Worm (Caenorhabditis elegans) whole organism, early embryonic: ENCODE data around the gene gadr-3.

ENCODE experiments used
- B0310.2 ChIP-seq: sonication (generic microtip); optimal IDR thresholded peaks from 2 replicates; lab custom pipeline; 2016; ENCODE audit warnings: mild to moderate bottlenecking, missing genetic modification characterization, missing compliant biosample characterization
- F13C5.2 ChIP-seq: sonication (generic microtip); optimal IDR thresholded peaks from 2 replicates; lab custom pipeline; 2017; ENCODE audit warnings: mild to moderate bottlenecking, missing genetic modification characterization, inconsistent platforms, missing compliant biosample characterization
- aly-1 ChIP-seq: sonication (generic microtip); optimal IDR thresholded peaks from 2 replicates; lab custom pipeline; 2016; ENCODE audit warnings: missing genetic modification characterization, missing compliant biosample characterization
- ama-1 ChIP-seq: fragments of 150-350 bp; optimal IDR thresholded peaks from 2 replicates; lab custom pipeline; 2014
- ceh-13 ChIP-seq: fragments of 200-800 bp; sonication (Bioruptor generic); optimal IDR thresholded peaks from 2 replicates; lab custom pipeline; 2018; ENCODE audit warnings: mild to moderate bottlenecking, missing genetic modification characterization, missing compliant biosample characterization
- ceh-36 ChIP-seq: sonication (generic microtip); optimal IDR thresholded peaks from 2 replicates; lab custom pipeline; 2016; ENCODE audit warnings: missing genetic modification characterization, inconsistent platforms, missing compliant biosample characterization
- ets-7 ChIP-seq: sonication (generic microtip); optimal IDR thresholded peaks from 2 replicates; lab custom pipeline; 2016; ENCODE audit warnings: missing genotype, missing genetic modification characterization, missing compliant biosample characterization
- flt-1 ChIP-seq: fragments of 200-800 bp; sonication (Bioruptor generic); IDR thresholded peaks from 2 replicates; pipeline ENCODE4 v1.3.6; 2022; ENCODE audit warnings: missing genetic modification characterization, missing compliant biosample characterization
- hmbx-1 ChIP-seq: sonication (generic microtip); optimal IDR thresholded peaks from 2 replicates; lab custom pipeline; 2016; ENCODE audit warnings: mild to moderate bottlenecking, missing genetic modification characterization, missing compliant biosample characterization
- hmg-4 ChIP-seq: fragments of 200-800 bp; sonication (Bioruptor generic); optimal IDR thresholded peaks from 2 replicates; lab custom pipeline; 2018; ENCODE audit warnings: mild to moderate bottlenecking, missing genetic modification characterization, missing compliant biosample characterization
- hnd-1 ChIP-seq: sonication (generic microtip); optimal IDR thresholded peaks from 2 replicates; lab custom pipeline; 2016; ENCODE audit warnings: missing genetic modification characterization, missing compliant biosample characterization
- pes-1 ChIP-seq: fragments of 200-800 bp; sonication (Bioruptor generic); IDR thresholded peaks from 2 replicates; pipeline ENCODE4 v1.3.6; 2022; ENCODE audit warnings: missing genetic modification reagents, missing genetic modification characterization, missing compliant biosample characterization
- scrt-1 ChIP-seq: fragments of 200-800 bp; sonication (Bioruptor generic); IDR thresholded peaks from 2 replicates; pipeline ENCODE4 v1.3.6; 2022; ENCODE audit warnings: missing genetic modification characterization, missing compliant biosample characterization
- sea-1 ChIP-seq: fragments of 200-800 bp; sonication (Bioruptor generic); conservative IDR thresholded peaks from 2 replicates; pipeline ENCODE4 v1.3.6; 2022; ENCODE audit warnings: missing genetic modification characterization, missing compliant biosample characterization
- tbx-11 ChIP-seq: fragments of 200-800 bp; sonication (Bioruptor generic); IDR thresholded peaks from 2 replicates; pipeline ENCODE4 v1.3.6; 2022; ENCODE audit warnings: missing genetic modification characterization, missing compliant biosample characterization
- tbx-37 ChIP-seq: fragments of 200-800 bp; sonication (Bioruptor generic); conservative IDR thresholded peaks from 2 replicates; pipeline ENCODE4 v1.3.6; 2022; ENCODE audit warnings: missing genetic modification reagents, missing genetic modification characterization, missing compliant biosample characterization
- tra-4 ChIP-seq: sonication (generic microtip); optimal IDR thresholded peaks from 2 replicates; lab custom pipeline; 2017; ENCODE audit warnings: missing genetic modification characterization, missing compliant biosample characterization

Gene gadr-3

ce11 chrIII:6245728-6246127 lies 40.1 kb downstream of the gadr-3 start, which contains the start of gene bcas-2:
TSS of gene bcas-2 (minus strand) at chrIII:6245828.
- TF ChIP-seq hmbx-1 (tag; lab: Kevin White, UChicago): no peak
- TF ChIP-seq hmg-4 (GFP tag; lab: Kevin White, UChicago): no peak
- no peak for TF ChIP-seq B0310.2 (tag; lab: Kevin White, UChicago)
- no peak for TF ChIP-seq tra-4 (tag; lab: Kevin White, UChicago)
- TF ChIP-seq sea-1 (GFP tag; lab: Robert Waterston, UW): no peak
- no peak for TF ChIP-seq ceh-36 (tag; lab: Kevin White, UChicago)
- TF ChIP-seq F13C5.2 (tag; lab: Kevin White, UChicago): no peak
- TF ChIP-seq hnd-1: no peak
- no peak for TF ChIP-seq ets-7
- TF ChIP-seq pes-1 (GFP tag; lab: Robert Waterston, UW): no peak
- TF ChIP-seq tbx-11 (GFP tag; lab: Robert Waterston, UW): no peak

ce11 chrIII:6240528-6240927 lies 45.3 kb downstream of the gadr-3 start, which contains the start of gene T12A2.3:
TSS of gene T12A2.3 (plus strand) at chrIII:6240828.
- TF ChIP-seq tbx-11 (GFP tag; lab: Robert Waterston, UW): no peak
- TF ChIP-seq F13C5.2 (tag; lab: Kevin White, UChicago): no peak
- no peak for TF ChIP-seq hnd-1
- TF ChIP-seq ama-1 (lab: Kevin White, UChicago): no peak
- TF ChIP-seq B0310.2 (tag; lab: Kevin White, UChicago): no peak
- TF ChIP-seq ceh-36 (tag; lab: Kevin White, UChicago): no peak
- TF ChIP-seq scrt-1 (GFP tag; lab: Robert Waterston, UW): no peak
- TF ChIP-seq tbx-37 (GFP tag; lab: Robert Waterston, UW): no peak
- TF ChIP-seq pes-1 (GFP tag; lab: Robert Waterston, UW): no peak
- no peak for TF ChIP-seq aly-1 (tag; lab: Kevin White, UChicago)
- no peak for TF ChIP-seq tra-4 (tag; lab: Kevin White, UChicago)
- no peak for TF ChIP-seq hmbx-1 (tag; lab: Kevin White, UChicago)
- TF ChIP-seq ets-7: no peak
- TF ChIP-seq flt-1 (GFP tag; lab: Robert Waterston, UW): no peak
- TF ChIP-seq hmg-4 (GFP tag; lab: Kevin White, UChicago): no peak
- no peak for TF ChIP-seq ceh-13 (GFP tag; lab: Kevin White, UChicago)

ce11 chrIII:6236649-6237048 lies 49.1 kb downstream of the gadr-3 start, which contains the start of gene T12A2.21:
TSS of gene T12A2.21 (minus strand) at chrIII:6236749.
- TF ChIP-seq pes-1 (GFP tag; lab: Robert Waterston, UW) (no peak), aly-1 (tag; lab: Kevin White, UChicago) (no peak), ama-1 (lab: Kevin White, UChicago) (no peak), flt-1 (GFP tag; lab: Robert Waterston, UW) (no peak), ceh-36 (tag; lab: Kevin White, UChicago) (no peak), scrt-1 (GFP tag; lab: Robert Waterston, UW) (no peak), tbx-37 (GFP tag; lab: Robert Waterston, UW) (no peak), hnd-1 (no peak), ceh-13 (GFP tag; lab: Kevin White, UChicago) (no peak), tra-4 (tag; lab: Kevin White, UChicago) (no peak), F13C5.2 (tag; lab: Kevin White, UChicago) (no peak), ets-7 (no peak), tbx-11 (GFP tag; lab: Robert Waterston, UW) (no peak), hmg-4 (GFP tag; lab: Kevin White, UChicago) (no peak), B0310.2 (tag; lab: Kevin White, UChicago) (no peak), sea-1 (GFP tag; lab: Robert Waterston, UW) (no peak)
